Worm (Caenorhabditis elegans): Measurements from ENCODE around the gene F39G3.4.
A peak's percentile ranks its signal among the peaks of the same experiment; 100 is the strongest.

F39G3.4 gene

DNA sequence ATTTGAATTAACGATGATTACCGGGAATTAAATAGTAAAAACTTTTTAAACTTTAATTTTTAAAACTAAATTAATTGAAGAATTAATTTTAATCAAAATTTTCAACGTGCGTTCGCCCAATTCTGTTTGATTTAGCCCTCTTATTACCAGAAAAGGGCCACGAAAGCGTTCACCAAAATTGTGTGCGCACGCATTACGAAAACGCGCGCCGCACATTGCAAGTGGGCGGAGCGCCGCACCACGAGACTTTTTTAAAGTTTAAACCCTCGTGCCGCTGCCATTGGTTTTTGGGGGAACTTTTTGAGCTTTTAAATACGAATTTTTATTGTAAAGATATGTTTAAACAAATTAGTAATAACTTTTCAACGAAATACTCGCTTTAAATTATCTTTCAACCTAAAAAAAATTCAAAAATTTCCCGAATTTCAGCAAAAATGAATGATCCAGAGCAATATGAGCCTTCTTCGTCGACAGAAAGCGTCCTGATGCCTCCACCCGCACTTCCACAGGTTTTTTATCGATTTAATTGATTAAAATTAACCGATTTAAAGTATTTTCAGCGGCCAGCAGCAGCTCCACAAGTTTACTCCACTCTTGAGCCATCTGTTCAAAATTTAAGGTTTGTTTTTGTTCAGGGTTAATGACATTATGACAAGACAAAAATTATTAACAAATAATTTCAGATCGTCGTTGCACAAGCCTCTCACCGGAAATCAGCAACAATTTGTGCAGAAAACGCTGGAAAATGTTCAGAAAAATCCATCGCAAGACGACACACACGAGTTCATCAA, 37.7 kb upstream of the F39G3.4 start, which contains the start of gene taf-10 (continued):
- no peak for TF ChIP-seq ztf-26 (tag; optimal IDR thresholded peaks at IDR 0.05)
- no peak for TF ChIP-seq dpff-1 (tag; optimal IDR thresholded peaks at IDR 0.05)
- TF ChIP-seq unc-62 (GFP tag; optimal IDR thresholded peaks at IDR 0.05), result no peak
- no peak for TF ChIP-seq hlh-26 (GFP tag; conservative IDR thresholded peaks at IDR 0.05)
- no peak for TF ChIP-seq Y95B8A.8 (GFP tag; IDR thresholded peaks at IDR 0.05)
- no peak for TF ChIP-seq F52B5.7 (tag; optimal IDR thresholded peaks at IDR 0.05)
- TF ChIP-seq B0261.1 (tag; optimal IDR thresholded peaks at IDR 0.05), result no peak
- no peak for TF ChIP-seq tlf-1 (GFP tag; optimal IDR thresholded peaks at IDR 0.05)
- TF ChIP-seq hmg-20 (GFP tag; IDR thresholded peaks at IDR 0.05), result no peak
- no peak for TF ChIP-seq F57C9.4 (tag; optimal IDR thresholded peaks at IDR 0.05)
- no peak for TF ChIP-seq snpc-4 (GFP tag; optimal IDR thresholded peaks at IDR 0.05)
- TF ChIP-seq snpc-4 (tag; optimal IDR thresholded peaks at IDR 0.05), result no peak
- TF ChIP-seq mcd-1 (GFP tag; IDR thresholded peaks at IDR 0.05), result no peak
- no peak for TF ChIP-seq F22D6.2 (tag; optimal IDR thresholded peaks at IDR 0.05)
- TF ChIP-seq ama-1 (optimal IDR thresholded peaks at IDR 0.05), result no peak
- TF ChIP-seq ama-1 (GFP tag; optimal IDR thresholded peaks at IDR 0.05), result no peak
- TF ChIP-seq F49E8.2 (tag; optimal IDR thresholded peaks at IDR 0.05; ENCODE audit: insufficient read depth), result no peak
- TF ChIP-seq F23B12.7 (tag; optimal IDR thresholded peaks at IDR 0.05; ENCODE audit: insufficient read depth), result peak; percentile 7
- no peak for TF ChIP-seq F37B4.10 (GFP tag; IDR thresholded peaks at IDR 0.05)
- TF ChIP-seq F10E7.11 (tag; optimal IDR thresholded peaks at IDR 0.05), result no peak
- no peak for TF ChIP-seq hlh-12 (tag; optimal IDR thresholded peaks at IDR 0.05)
- no peak for TF ChIP-seq cebp-1 (GFP tag; IDR thresholded peaks at IDR 0.05)
- no peak for TF ChIP-seq cebp-1 (tag; optimal IDR thresholded peaks at IDR 0.05)
- no peak for TF ChIP-seq mel-28 (tag; optimal IDR thresholded peaks at IDR 0.05; ENCODE audit: borderline replicate concordance)
- TF ChIP-seq nhr-27 (tag; optimal IDR thresholded peaks at IDR 0.05), result no peak
- TF ChIP-seq pha-4 (tag; optimal IDR thresholded peaks at IDR 0.05), result no peak
- TF ChIP-seq Y53G8AR.9 (GFP tag; conservative IDR thresholded peaks at IDR 0.05), result no peak
- no peak for TF ChIP-seq chd-7 (tag; optimal IDR thresholded peaks at IDR 0.05)
- no peak for TF ChIP-seq C17E4.6 (GFP tag; IDR thresholded peaks at IDR 0.05)
- TF ChIP-seq dpl-1 (GFP tag; optimal IDR thresholded peaks at IDR 0.05), result no peak
- TF ChIP-seq ccch-3 (GFP tag; optimal IDR thresholded peaks at IDR 0.05), result no peak
- TF ChIP-seq Y67H2A.10 (GFP tag; conservative IDR thresholded peaks at IDR 0.05), result no peak
- TF ChIP-seq nhr-90 (tag; optimal IDR thresholded peaks at IDR 0.05), result no peak
- peak; percentile 52; the same call in 1 of the 2 replicates for TF ChIP-seq C06A6.2 (GFP tag; conservative IDR thresholded peaks at IDR 0.05)
- TF ChIP-seq sptf-2 (GFP tag; optimal IDR thresholded peaks at IDR 0.05), result no peak
- TF ChIP-seq let-607 (tag; optimal IDR thresholded peaks at IDR 0.05), result no peak
- TF ChIP-seq rpc-1 (optimal IDR thresholded peaks at IDR 0.05), result peak; percentile 8
- TF ChIP-seq rpc-1 (tag; optimal IDR thresholded peaks at IDR 0.05), result no peak
- no peak for TF ChIP-seq zfh-2 (GFP tag; conservative IDR thresholded peaks at IDR 0.05)
- TF ChIP-seq T26A5.8 (tag; optimal IDR thresholded peaks at IDR 0.05), result no peak
- TF ChIP-seq sea-2 (GFP tag; IDR thresholded peaks at IDR 0.05), result no peak
- peak; percentile 49 for TF ChIP-seq attf-5 (GFP tag; optimal IDR thresholded peaks at IDR 0.05)
- TF ChIP-seq lag-1 (GFP tag; IDR thresholded peaks at IDR 0.05), result no peak
- peak; percentile 18; the same call in 1 of the 2 replicates for TF ChIP-seq madf-8 (GFP tag; conservative IDR thresholded peaks at IDR 0.05)
- no peak for TF ChIP-seq hrde-1 (tag; optimal IDR thresholded peaks at IDR 0.05; ENCODE audit: borderline replicate concordance)
- no peak for TF ChIP-seq egl-18 (GFP tag; IDR thresholded peaks at IDR 0.05)
- no peak for TF ChIP-seq him-1 (tag; optimal IDR thresholded peaks at IDR 0.05)
- TF ChIP-seq ztf-6 (GFP tag; IDR thresholded peaks at IDR 0.05), result no peak
- TF ChIP-seq nfya-2 (GFP tag; IDR thresholded peaks at IDR 0.05), result no peak

Measured in whole organism, young adult.